Fruit fly (Drosophila melanogaster) whole organism, embryonic: ENCODE results near the gene crq.

Source experiments
- Ada2b ChIP-seq: fragments of 200-800 bp; sonication (Bioruptor generic); IDR thresholded peaks from 2 replicates; pipeline ENCODE4 v1.3.6; 2022; ENCODE audit warnings: missing biosample characterization, missing genetic modification characterization
- BtbVII ChIP-seq: fragments of 200-800 bp; sonication (Bioruptor generic); optimal IDR thresholded peaks from 3 replicates; lab custom pipeline; 2017; ENCODE audit warnings: missing biosample characterization, mild to moderate bottlenecking, missing genetic modification characterization
- CG10147 ChIP-seq: fragments of 200-800 bp; sonication (Bioruptor generic); optimal IDR thresholded peaks from 2 replicates; lab custom pipeline; 2019; ENCODE audit warnings: missing biosample characterization, mild to moderate bottlenecking, missing genetic modification characterization, moderate library complexity
- CG10274 ChIP-seq: fragments of 200-800 bp; sonication (Bioruptor generic); optimal IDR thresholded peaks from 3 replicates; lab custom pipeline; 2017; ENCODE audit warnings: missing biosample characterization, mild to moderate bottlenecking, missing genetic modification characterization
- CG11398 ChIP-seq: fragments of 200-800 bp; sonication (Bioruptor generic); optimal IDR thresholded peaks from 2 replicates; lab custom pipeline; 2016; ENCODE audit warnings: missing biosample characterization, missing genetic modification characterization
- CG12071 ChIP-seq: fragments of 200-800 bp; sonication (Bioruptor generic); optimal IDR thresholded peaks from 3 replicates; lab custom pipeline; 2018; ENCODE audit warnings: missing biosample characterization, mild to moderate bottlenecking, missing genetic modification characterization
- CG12219 ChIP-seq: fragments of 200-800 bp; sonication (Bioruptor generic); optimal IDR thresholded peaks from 3 replicates; lab custom pipeline; 2018; ENCODE audit warnings: missing biosample characterization, mild to moderate bottlenecking, missing genetic modification characterization
- CG12659 ChIP-seq: fragments of 200-800 bp; sonication (Bioruptor generic); optimal IDR thresholded peaks from 3 replicates; lab custom pipeline; 2017; ENCODE audit warnings: mild to moderate bottlenecking, missing biosample characterization, missing genetic modification reagents, missing genetic modification characterization
- CG13296 ChIP-seq: fragments of 200-800 bp; sonication (Bioruptor generic); optimal IDR thresholded peaks from 3 replicates; lab custom pipeline; 2018; ENCODE audit warnings: missing biosample characterization, mild to moderate bottlenecking, missing genetic modification characterization
- CG15696 ChIP-seq: fragments of 200-800 bp; sonication (Bioruptor generic); optimal IDR thresholded peaks from 2 replicates; lab custom pipeline; 2019; ENCODE audit warnings: missing biosample characterization, mild to moderate bottlenecking, missing genetic modification characterization, moderate library complexity
- CG1603 ChIP-seq: fragments of 200-800 bp; sonication (Bioruptor generic); optimal IDR thresholded peaks from 2 replicates; lab custom pipeline; 2019; ENCODE audit warnings: missing biosample characterization, mild to moderate bottlenecking, missing genetic modification characterization, moderate library complexity
- CG1647 ChIP-seq: fragments of 200-800 bp; sonication (Bioruptor generic); optimal IDR thresholded peaks from 3 replicates; lab custom pipeline; 2016; ENCODE audit warnings: missing biosample characterization, missing genetic modification characterization
- CG16779 ChIP-seq: fragments of 200-800 bp; sonication (Bioruptor generic); IDR thresholded peaks from 2 replicates; pipeline ENCODE4 v1.3.6; 2022; ENCODE audit warnings: missing biosample characterization, missing genetic modification characterization
- CG17829 ChIP-seq: fragments of 200-800 bp; optimal IDR thresholded peaks from 2 replicates; lab custom pipeline; 2019; ENCODE audit warnings: missing biosample characterization, mild to moderate bottlenecking, missing genetic modification characterization, moderate library complexity
- CG1832 ChIP-seq: fragments of 200-800 bp; sonication (Bioruptor generic); optimal IDR thresholded peaks from 2 replicates; lab custom pipeline; 2017; ENCODE audit warnings: missing biosample characterization, mild to moderate bottlenecking, missing genetic modification characterization, inconsistent platforms
- CG18599 ChIP-seq: fragments of 200-800 bp; sonication (Bioruptor generic); optimal IDR thresholded peaks from 3 replicates; lab custom pipeline; 2017; ENCODE audit warnings: missing biosample characterization, missing genetic modification characterization, mild to moderate bottlenecking, moderate library complexity, missing genetic modification reagents
- CG42726 ChIP-seq: fragments of 200-800 bp; sonication (Bioruptor generic); IDR thresholded peaks from 2 replicates; pipeline ENCODE4 v1.3.6; 2022; ENCODE audit warnings: missing biosample characterization, missing genetic modification characterization; ENCODE audit not compliant: partially characterized antibody
- CG4282 ChIP-seq: fragments of 200-800 bp; sonication (Bioruptor generic); optimal IDR thresholded peaks from 2 replicates; lab custom pipeline; 2016; ENCODE audit warnings: missing biosample characterization, missing genetic modification characterization
- CG4328 ChIP-seq: fragments of 200-800 bp; sonication (Bioruptor generic); optimal IDR thresholded peaks from 3 replicates; lab custom pipeline; 2017; ENCODE audit warnings: missing biosample characterization, missing genetic modification reagents, missing genetic modification characterization
- CG4854 ChIP-seq: fragments of 200-800 bp; sonication (Bioruptor generic); optimal IDR thresholded peaks from 2 replicates; lab custom pipeline; 2016; ENCODE audit warnings: missing biosample characterization, missing genetic modification characterization, inconsistent platforms
- CG5180 ChIP-seq: fragments of 200-800 bp; sonication (Bioruptor generic); optimal IDR thresholded peaks from 3 replicates; lab custom pipeline; 2017; ENCODE audit warnings: missing biosample characterization, missing genetic modification characterization, mild to moderate bottlenecking, moderate library complexity, missing genetic modification reagents
- CG7963 ChIP-seq: fragments of 200-800 bp; sonication (Bioruptor generic); IDR thresholded peaks from 3 replicates; pipeline ENCODE4 v1.3.6; 2022; ENCODE audit warnings: missing biosample characterization, missing genetic modification characterization; ENCODE audit not compliant: partially characterized antibody
- CG7987 ChIP-seq: fragments of 200-800 bp; sonication (Bioruptor generic); optimal IDR thresholded peaks from 2 replicates; lab custom pipeline; 2018; ENCODE audit warnings: missing biosample characterization, mild to moderate bottlenecking, missing genetic modification characterization, moderate library complexity
- CG8765 ChIP-seq: fragments of 200-800 bp; sonication (Bioruptor generic); IDR thresholded peaks from 2 replicates; pipeline ENCODE4 v1.3.6; 2022; ENCODE audit warnings: missing biosample characterization, missing genetic modification characterization
- Deaf1 ChIP-seq: fragments of 200-800 bp; optimal IDR thresholded peaks from 3 replicates; lab custom pipeline; 2019; ENCODE audit warnings: missing biosample characterization, mild to moderate bottlenecking, missing genetic modification characterization, moderate library complexity
- Dek ChIP-seq: fragments of 200-800 bp; sonication (Bioruptor generic); optimal IDR thresholded peaks from 3 replicates; lab custom pipeline; 2019; ENCODE audit warnings: missing biosample characterization, mild to moderate bottlenecking, missing genetic modification characterization, moderate library complexity
- E2f2 ChIP-seq: fragments of 200-800 bp; sonication (Bioruptor generic); IDR thresholded peaks from 2 replicates; pipeline ENCODE4 v1.3.6; 2022; ENCODE audit warnings: missing biosample characterization, missing genetic modification characterization
- HmgZ ChIP-seq: fragments of 200-800 bp; sonication (Bioruptor generic); optimal IDR thresholded peaks from 2 replicates; lab custom pipeline; 2018; ENCODE audit warnings: missing biosample characterization, mild to moderate bottlenecking, missing genetic modification characterization
- Hr78 ChIP-seq, 2 experiments: fragments of 200-800 bp in 1 of 2; fragments of >200 bp in 1 of 2; sonication (Bioruptor generic) in 1 of 2; optimal IDR thresholded peaks; 2 replicates each; lab custom pipeline; 2017 to 2019; ENCODE audit warnings: missing biosample characterization in 2 of 2, missing genetic modification characterization in 2 of 2, mild to moderate bottlenecking in 1 of 2, moderate library complexity in 1 of 2
- Lim3 ChIP-seq: fragments of 200-800 bp; sonication (Bioruptor generic); IDR thresholded peaks from 2 replicates; pipeline ENCODE4 v1.3.6; 2022; ENCODE audit warnings: missing biosample characterization, missing genetic modification characterization
- MBD-R2 ChIP-seq: fragments of 200-800 bp; sonication (Bioruptor generic); IDR thresholded peaks from 2 replicates; pipeline ENCODE4 v1.3.6; 2022; ENCODE audit warnings: missing biosample characterization, missing genetic modification characterization
- Oli ChIP-seq: fragments of 200-800 bp; sonication (Bioruptor generic); optimal IDR thresholded peaks from 2 replicates; lab custom pipeline; 2018; ENCODE audit warnings: missing biosample characterization, mild to moderate bottlenecking, missing genetic modification characterization, moderate library complexity
- PHDP ChIP-seq: fragments of 200-800 bp; sonication (Bioruptor generic); optimal IDR thresholded peaks from 3 replicates; lab custom pipeline; 2018; ENCODE audit warnings: missing biosample characterization, mild to moderate bottlenecking, missing genetic modification characterization, moderate library complexity
- YL-1 ChIP-seq: fragments of 200-800 bp; sonication (Bioruptor generic); optimal IDR thresholded peaks from 3 replicates; lab custom pipeline; 2017; ENCODE audit warnings: missing biosample characterization, mild to moderate bottlenecking, missing genetic modification characterization
- ab ChIP-seq: fragments of 200-800 bp; sonication (Bioruptor generic); optimal IDR thresholded peaks from 2 replicates; lab custom pipeline; 2016; ENCODE audit warnings: missing biosample characterization, missing genetic modification characterization
- bab2 ChIP-seq: fragments of 200-800 bp; sonication (Bioruptor generic); optimal IDR thresholded peaks from 2 replicates; lab custom pipeline; 2016; ENCODE audit warnings: missing biosample characterization, missing genetic modification characterization
- cg ChIP-seq: fragments of 200-800 bp; sonication (Bioruptor generic); optimal IDR thresholded peaks from 3 replicates; lab custom pipeline; 2019; ENCODE audit warnings: missing biosample characterization, mild to moderate bottlenecking, missing genetic modification characterization, moderate library complexity
- chn ChIP-seq: fragments of 200-800 bp; sonication (Bioruptor generic); optimal IDR thresholded peaks from 2 replicates; lab custom pipeline; 2016; ENCODE audit warnings: missing biosample characterization, missing genetic modification characterization
- dati ChIP-seq: fragments of 200-800 bp; sonication (Bioruptor generic); IDR thresholded peaks from 2 replicates; pipeline ENCODE4 v1.3.6; 2022; ENCODE audit warnings: missing biosample characterization, missing genetic modification characterization
- emc ChIP-seq: fragments of 200-800 bp; sonication (Bioruptor generic); optimal IDR thresholded peaks from 2 replicates; lab custom pipeline; 2016; ENCODE audit warnings: missing biosample characterization, missing genetic modification characterization
- fu2 ChIP-seq: fragments of 200-800 bp; sonication (Bioruptor generic); optimal IDR thresholded peaks from 2 replicates; lab custom pipeline; 2016; ENCODE audit warnings: missing biosample characterization, missing genetic modification characterization
- gfzf ChIP-seq: fragments of 200-800 bp; sonication (Bioruptor generic); optimal IDR thresholded peaks from 2 replicates; lab custom pipeline; 2016; ENCODE audit warnings: missing biosample characterization, mild to moderate bottlenecking, missing genetic modification characterization, moderate library complexity
- lov ChIP-seq, 2 experiments: fragments of 200-800 bp in 1 of 2; fragments of >200 bp in 1 of 2; sonication (Bioruptor generic) in 1 of 2; IDR thresholded peaks in 1 of 2; optimal IDR thresholded peaks in 1 of 2; 2 replicates in 1 of 2; 3 replicates in 1 of 2; pipeline versions ENCODE4 v1.3.6 to Lab custom; 2017 to 2022; ENCODE audit warnings: missing biosample characterization in 1 of 2, missing genetic modification characterization in 1 of 2
- schlank ChIP-seq: fragments of 200-800 bp; sonication (Bioruptor generic); optimal IDR thresholded peaks from 2 replicates; lab custom pipeline; 2018; ENCODE audit warnings: missing biosample characterization, mild to moderate bottlenecking, missing genetic modification characterization
- sd ChIP-seq: fragments of 200-800 bp; sonication (Bioruptor generic); optimal IDR thresholded peaks from 3 replicates; lab custom pipeline; 2018; ENCODE audit warnings: missing biosample characterization, mild to moderate bottlenecking, missing genetic modification characterization, moderate library complexity
- seq ChIP-seq: fragments of 200-800 bp; sonication (Bioruptor generic); IDR thresholded peaks from 2 replicates; pipeline ENCODE4 v1.3.6; 2022; ENCODE audit warnings: missing biosample characterization, missing genetic modification characterization
- vnd ChIP-seq: fragments of 200-800 bp; sonication (Bioruptor generic); IDR thresholded peaks from 3 replicates; pipeline ENCODE4 v1.3.6; 2022; ENCODE audit warnings: missing biosample characterization, missing genetic modification characterization; ENCODE audit not compliant: partially characterized antibody
- zfh2 ChIP-seq: fragments of 200-800 bp; sonication (Bioruptor generic); optimal IDR thresholded peaks from 2 replicates; lab custom pipeline; 2016; ENCODE audit warnings: missing biosample characterization, missing genetic modification characterization

The crq gene

DNA sequence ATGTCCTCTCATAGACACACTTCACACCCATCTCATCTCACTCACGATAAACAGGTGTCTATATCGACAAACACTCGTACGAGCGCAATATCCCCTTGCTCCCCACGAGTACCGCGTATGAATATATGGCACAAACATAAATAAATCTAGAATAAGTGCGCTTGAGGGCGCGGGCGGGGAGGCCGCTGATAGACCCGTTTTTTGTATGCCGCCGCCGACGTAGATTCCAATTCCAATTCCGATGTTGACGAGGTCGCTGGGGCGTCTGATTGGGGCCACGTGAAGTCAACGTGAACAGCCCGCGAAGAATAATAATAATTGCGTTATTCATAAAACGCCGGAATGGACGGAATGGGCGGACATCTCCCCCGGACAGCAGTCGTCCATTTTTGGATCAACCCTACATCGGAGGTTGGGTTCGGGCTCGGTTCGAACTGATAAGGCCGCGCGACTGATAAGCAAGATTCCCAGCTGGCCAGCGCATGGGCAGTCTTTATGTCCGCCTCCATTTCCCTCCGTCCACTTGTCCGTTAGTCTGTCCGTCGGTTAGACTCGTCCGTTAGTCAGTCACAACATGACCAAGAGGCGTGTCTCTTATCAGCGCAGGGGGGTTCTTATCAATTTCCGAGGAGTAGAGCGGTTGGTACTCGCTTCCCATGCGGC is 31.6 kb upstream of the crq start:
- TF ChIP-seq CG4854 (GFP tag; lab: Kevin White, UChicago) (no peak), ab (GFP tag; lab: Kevin White, UChicago) (no peak), E2f2 (GFP tag; lab: Robert Waterston, UW) (no peak), PHDP (tag; lab: Kevin White, UChicago) (peak; percentile 9), CG17829 (tag; lab: Kevin White, UChicago) (no peak), CG15696 (tag; lab: Kevin White, UChicago) (no peak), CG7963 (no peak), CG10274 (GFP tag; lab: Kevin White, UChicago) (peak; percentile 71), CG1647 (GFP tag; lab: Kevin White, UChicago) (no peak), Lim3 (0 out of 2 replicates have a peak, but pooled peaks have one; percentile 19), zfh2 (GFP tag; lab: Kevin White, UChicago) (peak; percentile 30), CG8765 (no peak), bab2 (GFP tag; lab: Kevin White, UChicago) (no peak), CG7987 (peak; percentile 100), CG12659 (peak; percentile 29), HmgZ (tag; lab: Kevin White, UChicago) (peak; percentile 62), BtbVII (GFP tag; lab: Kevin White, UChicago) (peak; percentile 37), emc (GFP tag; lab: Kevin White, UChicago) (no peak), CG5180 (GFP tag; lab: Kevin White, UChicago) (peak; percentile 74), Ada2b (GFP tag; lab: Robert Waterston, UW) (no peak), cg (GFP tag; lab: Kevin White, UChicago) (peak; percentile 26), Hr78 (GFP tag; optimal IDR thresholded peaks at IDR 0.05; lab: Kevin White, UChicago) (peak in 1 of 2 experiments; percentile 95), CG4282 (GFP tag; lab: Kevin White, UChicago) (no peak), YL-1 (peak; percentile 7), Deaf1 (tag; lab: Kevin White, UChicago) (peak; percentile 81), sd (tag; lab: Kevin White, UChicago) (peak; percentile 98), CG10147 (peak; percentile 2), gfzf (GFP tag; lab: Kevin White, UChicago) (no peak), chn (no peak), CG42726 (no peak), lov (optimal IDR thresholded peaks at IDR 0.05; lab: Kevin White, UChicago) (no peak), lov (GFP tag; IDR thresholded peaks at IDR 0.05; lab: Robert Waterston, UW) (no peak), dati (no peak), CG18599 (GFP tag; lab: Kevin White, UChicago) (peak; percentile 69), vnd (GFP tag; lab: Robert Waterston, UW) (no peak), CG12219 (GFP tag; lab: Kevin White, UChicago) (peak; percentile 31), Oli (tag; lab: Kevin White, UChicago) (no peak), fu2 (no peak), Dek (tag; lab: Kevin White, UChicago) (peak; percentile 32), CG13296 (GFP tag; lab: Kevin White, UChicago) (peak; percentile 59), CG16779 (GFP tag; lab: Robert Waterston, UW) (no peak), schlank (tag; lab: Kevin White, UChicago) (no peak), CG11398 (GFP tag; lab: Kevin White, UChicago) (peak; percentile 24), CG4328 (GFP tag; lab: Kevin White, UChicago) (peak; percentile 48), CG12071 (GFP tag; lab: Kevin White, UChicago) (peak; percentile 41), MBD-R2 (GFP tag; lab: Robert Waterston, UW) (peak; percentile 18; the same call in 1 of the 2 replicates), seq (GFP tag; lab: Robert Waterston, UW) (no peak), CG1832 (GFP tag; lab: Kevin White, UChicago) (no peak), CG1603 (peak; percentile 26)
